Fruit fly (Drosophila melanogaster) whole organism, prepupa: ENCODE data around the gene CG4830.

Experiments used
- CG10631 ChIP-seq: fragments of 200-800 bp; sonication (Bioruptor generic); optimal IDR thresholded peaks from 2 replicates; lab custom pipeline; 2016; ENCODE audit warnings: missing biosample characterization, missing genetic modification characterization
- CG4318 ChIP-seq: fragments of 200-800 bp; sonication (Bioruptor generic); optimal IDR thresholded peaks from 3 replicates; lab custom pipeline; 2017; ENCODE audit warnings: missing biosample characterization, mild to moderate bottlenecking, missing genetic modification characterization
- CG6276 ChIP-seq: fragments of 200-800 bp; sonication (Bioruptor generic); optimal IDR thresholded peaks from 2 replicates; lab custom pipeline; 2017; ENCODE audit warnings: missing biosample characterization, mild to moderate bottlenecking, missing genetic modification characterization
- Hr4 ChIP-seq: fragments of 200-800 bp; sonication (Bioruptor generic); optimal IDR thresholded peaks from 3 replicates; lab custom pipeline; 2016; ENCODE audit warnings: missing biosample characterization, missing genetic modification characterization
- spab ChIP-seq: fragments of 200-800 bp; sonication (Bioruptor generic); optimal IDR thresholded peaks from 2 replicates; lab custom pipeline; 2017; ENCODE audit warnings: missing biosample characterization, mild to moderate bottlenecking, missing genetic modification characterization, missing genetic modification reagents
- topi ChIP-seq: fragments of 200-800 bp; sonication (Bioruptor generic); optimal IDR thresholded peaks from 3 replicates; lab custom pipeline; 2016; ENCODE audit warnings: missing biosample characterization, missing genetic modification characterization

Gene CG4830

DNA sequence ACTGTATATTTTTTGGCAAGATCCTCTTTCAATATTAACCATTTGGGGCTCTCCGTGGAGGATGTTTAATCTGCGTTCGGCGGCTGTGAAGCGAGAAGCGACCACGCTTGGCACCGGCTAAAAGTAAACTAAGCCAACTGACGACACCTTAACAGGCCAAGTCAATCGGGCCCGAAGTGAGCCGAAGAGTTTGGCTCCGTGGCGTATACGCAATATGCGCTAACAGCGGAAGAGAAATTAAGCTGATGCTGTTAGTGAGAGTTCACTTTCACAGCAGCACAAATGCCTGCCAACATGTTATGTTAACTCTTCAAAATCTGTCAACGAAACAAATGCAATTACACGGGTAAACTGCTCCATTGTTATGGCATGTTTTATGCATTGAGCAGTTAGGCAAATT, 51.7 kb downstream of the CG4830 start, which contains the start of gene dpr15:
Gene dpr15 (minus strand): TSS at position 101 of the 400 bp plus-strand sequence.
- TF ChIP-seq CG4318 (no peak), spab (GFP tag; lab: Kevin White, UChicago) (no peak), Hr4 (GFP tag; lab: Kevin White, UChicago) (no peak), CG6276 (GFP tag; lab: Kevin White, UChicago) (no peak), CG10631 (no peak), topi (GFP tag; lab: Kevin White, UChicago) (no peak)
